Worm (Caenorhabditis elegans): ENCODE data around the gene K01C8.2.

The K01C8.2 gene

DNA sequence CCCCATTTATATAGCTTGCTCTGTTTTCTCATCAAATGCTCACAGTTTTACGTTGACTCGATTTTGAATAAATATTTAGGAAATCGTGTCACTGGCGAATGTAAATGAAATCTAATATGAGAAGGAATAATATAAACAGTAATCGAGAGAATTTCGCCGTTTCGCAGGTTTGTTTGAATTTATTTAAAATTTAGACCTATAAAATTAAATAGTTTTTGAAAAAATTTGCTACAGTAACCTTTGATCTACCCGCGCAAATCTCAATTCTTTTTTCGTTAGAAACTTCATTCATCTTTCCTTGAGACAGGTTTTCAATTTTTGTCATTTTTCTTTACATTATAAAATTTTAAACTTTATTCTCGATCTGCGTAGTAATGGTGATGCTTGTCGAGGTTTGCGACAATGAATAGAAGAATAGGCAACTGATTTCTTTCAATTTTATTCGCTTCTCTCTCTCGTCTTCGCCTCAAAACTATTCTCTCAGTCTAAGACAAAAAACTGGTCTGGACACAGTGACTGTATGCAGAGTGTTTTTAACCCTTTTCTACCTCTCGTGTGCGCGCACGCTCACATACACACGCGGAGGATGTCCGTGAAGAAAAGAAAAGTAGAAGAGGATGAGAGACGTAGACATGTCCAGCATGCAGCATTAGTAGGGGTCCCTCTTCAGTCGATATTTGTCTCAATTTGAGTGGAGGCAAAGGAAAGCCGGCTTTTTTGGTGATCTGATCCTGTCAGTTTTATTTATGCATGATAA is 46.8 kb downstream of the K01C8.2 start, which contains the start of gene dab-1:
Gene dab-1, plus strand, starts transcription at position 78 of the 757 bp plus-strand sequence.
- TF ChIP-seq lsy-2 (tag; optimal IDR thresholded peaks at IDR 0.05) (peak in 1 of 2 experiments; percentile 25), nhr-28 (tag; optimal IDR thresholded peaks at IDR 0.05) (peak; percentile 85), nhr-25 (tag; optimal IDR thresholded peaks at IDR 0.05; ENCODE audit: borderline replicate concordance, insufficient read depth) (peak; percentile 25), set-16 (GFP tag; IDR thresholded peaks at IDR 0.05) (no peak), ceh-32 (tag; optimal IDR thresholded peaks at IDR 0.05; ENCODE audit: poor library complexity) (no peak), zfp-3 (GFP tag; conservative IDR thresholded peaks at IDR 0.05) (no peak), aha-1 (tag) (peak; percentile 73), lin-39 (tag; optimal IDR thresholded peaks at IDR 0.05) (no peak), madf-9 (GFP tag; conservative IDR thresholded peaks at IDR 0.05) (no peak), nhr-102 (tag; optimal IDR thresholded peaks at IDR 0.05) (no peak), gei-8 (GFP tag; optimal IDR thresholded peaks at IDR 0.05) (no peak), nhr-77 (tag; optimal IDR thresholded peaks at IDR 0.05) (peak; percentile 41), unc-130 (GFP tag; optimal IDR thresholded peaks at IDR 0.05) (peak; percentile 24), nhr-48 (tag; optimal IDR thresholded peaks at IDR 0.05) (peak; percentile 22), Y105C5A.15 (GFP tag; IDR thresholded peaks at IDR 0.05) (no peak), nhr-76 (tag; optimal IDR thresholded peaks at IDR 0.05) (no peak), mdl-1 (tag; optimal IDR thresholded peaks at IDR 0.05) (peak; percentile 90 to 97), jun-1 (tag; optimal IDR thresholded peaks at IDR 0.05) (no peak), D1046.2 (GFP tag; IDR thresholded peaks at IDR 0.05) (no peak), ceh-20 (GFP tag; IDR thresholded peaks at IDR 0.05) (no peak), arid-1 (GFP tag; conservative IDR thresholded peaks at IDR 0.05) (no peak), lin-13 (GFP tag; optimal IDR thresholded peaks at IDR 0.05) (no peak), cey-2 (tag; optimal IDR thresholded peaks at IDR 0.05; ENCODE audit: borderline replicate concordance, insufficient read depth) (peak; percentile 51), ces-1 (GFP tag; optimal IDR thresholded peaks at IDR 0.05) (no peak), mxl-2 (GFP tag; conservative IDR thresholded peaks at IDR 0.05) (no peak), mep-1 (tag; optimal IDR thresholded peaks at IDR 0.05) (peak; percentile 56), dve-1 (tag; optimal IDR thresholded peaks at IDR 0.05; ENCODE audit: insufficient read depth) (peak; percentile 39), dmd-8 (GFP tag; IDR thresholded peaks at IDR 0.05) (no peak), hlh-11 (tag; optimal IDR thresholded peaks at IDR 0.05) (peak; percentile 53), F26F4.8 (GFP tag; conservative IDR thresholded peaks at IDR 0.05) (no peak), unc-62 (GFP tag; optimal IDR thresholded peaks at IDR 0.05 in 1 of 2) (peak in 1 of 2 experiments; percentile 75), unc-62 (tag; optimal IDR thresholded peaks at IDR 0.05) (no peak), daf-19 (GFP tag; conservative IDR thresholded peaks at IDR 0.05) (no peak), egl-43 (GFP tag; IDR thresholded peaks at IDR 0.05) (no peak), lin-38 (GFP tag; IDR thresholded peaks at IDR 0.05) (0 out of 2 replicates have a peak, but pooled peaks have one; percentile 24), hlh-30 (tag; optimal IDR thresholded peaks at IDR 0.05; ENCODE audit: insufficient read depth) (peak; percentile 76), mxl-3 (GFP tag; optimal IDR thresholded peaks at IDR 0.05) (peak; percentile 94), zip-2 (tag; optimal IDR thresholded peaks at IDR 0.05) (no peak), rbr-2 (tag; optimal IDR thresholded peaks at IDR 0.05) (no peak), hmg-1.1 (GFP tag; IDR thresholded peaks at IDR 0.05) (no peak), dmd-6 (GFP tag; IDR thresholded peaks at IDR 0.05) (no peak), zag-1 (tag; optimal IDR thresholded peaks at IDR 0.05) (no peak)

Data from whole organism, L4 larva.